Fruit fly (Drosophila melanogaster): ENCODE measurements around the gene CG42740.

The CG42740 gene

dm6 chr3R:30387515-30388178 is 35.1 kb downstream of the CG42740 start, which contains the start of the genes Fer2LCH and Fer1HCH:
Fer2LCH (plus strand) TSS chr3R:30387804.
Fer1HCH (minus strand) TSS chr3R:30388178.
- TF ChIP-seq EcR (GFP tag; optimal IDR thresholded peaks at IDR 0.05) (no peak), usp (GFP tag; optimal IDR thresholded peaks at IDR 0.05) (no peak), psq (optimal IDR thresholded peaks at IDR 0.05) (no peak), Dll (optimal IDR thresholded peaks at IDR 0.05) (peak; percentile 36), CG8478 (optimal IDR thresholded peaks at IDR 0.05) (no peak), pan (optimal IDR thresholded peaks at IDR 0.05) (no peak)

- TF ChIP-seq pan (optimal IDR thresholded peaks at IDR 0.05) (no peak), psq (optimal IDR thresholded peaks at IDR 0.05) (no peak)
Observed at dm6 chr3R:30386759-30387437, 35.9 kb downstream of the CG42740 start.

dm6 chr3R:30385531-30385930 is 37.2 kb downstream of the CG42740 start:
- TF ChIP-seq EcR (GFP tag; optimal IDR thresholded peaks at IDR 0.05), result no peak
- no peak for TF ChIP-seq CG8478 (optimal IDR thresholded peaks at IDR 0.05)
- TF ChIP-seq psq (optimal IDR thresholded peaks at IDR 0.05), result no peak
- TF ChIP-seq usp (GFP tag; optimal IDR thresholded peaks at IDR 0.05), result no peak
- TF ChIP-seq Dll (optimal IDR thresholded peaks at IDR 0.05), result no peak
- TF ChIP-seq pan (optimal IDR thresholded peaks at IDR 0.05), result no peak

dm6 chr3R:30383181-30383580 is 39.6 kb downstream of the CG42740 start:
- no peak for TF ChIP-seq psq (optimal IDR thresholded peaks at IDR 0.05)
- TF ChIP-seq usp (GFP tag; optimal IDR thresholded peaks at IDR 0.05), result no peak
- no peak for TF ChIP-seq EcR (GFP tag; optimal IDR thresholded peaks at IDR 0.05)
- no peak for TF ChIP-seq CG8478 (optimal IDR thresholded peaks at IDR 0.05)
- no peak for TF ChIP-seq pan (optimal IDR thresholded peaks at IDR 0.05)

Data from whole organism.